Fruit fly (Drosophila melanogaster) whole organism, embryonic: ENCODE results near the gene CG9628.

Experiments used
- Atf3 ChIP-seq: fragments of 200-800 bp; sonication (Bioruptor generic); optimal IDR thresholded peaks from 3 replicates; lab custom pipeline; 2016; ENCODE audit warnings: missing biosample characterization, missing genetic modification characterization
- BEAF-32 ChIP-seq: fragments of 200-800 bp; sonication (Bioruptor generic); optimal IDR thresholded peaks from 3 replicates; lab custom pipeline; 2017; ENCODE audit warnings: missing biosample characterization, missing genetic modification characterization, mild to moderate bottlenecking, moderate library complexity, missing genetic modification reagents
- CG10209 ChIP-seq: fragments of 200-800 bp; sonication (Bioruptor generic); optimal IDR thresholded peaks from 3 replicates; lab custom pipeline; 2017; ENCODE audit warnings: missing biosample characterization, mild to moderate bottlenecking, missing genetic modification characterization, missing genetic modification reagents
- CG11456 ChIP-seq: fragments of 200-800 bp; sonication (Bioruptor generic); IDR thresholded peaks from 3 replicates; pipeline ENCODE4 v1.3.6; 2022; ENCODE audit warnings: missing biosample characterization, missing genetic modification characterization
- CG12155 ChIP-seq: fragments of 200-800 bp; sonication (Bioruptor generic); optimal IDR thresholded peaks from 3 replicates; lab custom pipeline; 2016; ENCODE audit warnings: missing biosample characterization, missing genetic modification characterization
- CG12659 ChIP-seq: fragments of 200-800 bp; sonication (Bioruptor generic); optimal IDR thresholded peaks from 3 replicates; lab custom pipeline; 2017; ENCODE audit warnings: mild to moderate bottlenecking, missing biosample characterization, missing genetic modification reagents, missing genetic modification characterization
- CG15479 ChIP-seq: fragments of 200-800 bp; sonication (Bioruptor generic); optimal IDR thresholded peaks from 3 replicates; lab custom pipeline; 2019; ENCODE audit warnings: missing biosample characterization, mild to moderate bottlenecking, missing genetic modification characterization, moderate library complexity
- CG1603 ChIP-seq: fragments of 200-800 bp; sonication (Bioruptor generic); optimal IDR thresholded peaks from 2 replicates; lab custom pipeline; 2019; ENCODE audit warnings: missing biosample characterization, mild to moderate bottlenecking, missing genetic modification characterization, moderate library complexity
- CG17359 ChIP-seq: fragments of 200-800 bp; sonication (Bioruptor generic); optimal IDR thresholded peaks from 3 replicates; lab custom pipeline; 2018; ENCODE audit warnings: missing biosample characterization, mild to moderate bottlenecking, missing genetic modification characterization, moderate library complexity
- CG17912 ChIP-seq: fragments of 200-800 bp; sonication (Bioruptor generic); optimal IDR thresholded peaks from 2 replicates; lab custom pipeline; 2018; ENCODE audit warnings: missing biosample characterization, mild to moderate bottlenecking, missing genetic modification characterization
- CG2116 ChIP-seq: fragments of 200-800 bp; sonication (Bioruptor generic); optimal IDR thresholded peaks from 3 replicates; lab custom pipeline; 2018; ENCODE audit warnings: missing biosample characterization, mild to moderate bottlenecking, missing genetic modification characterization
- CG30020 ChIP-seq: fragments of 200-800 bp; optimal IDR thresholded peaks from 2 replicates; lab custom pipeline; 2019; ENCODE audit warnings: missing biosample characterization, mild to moderate bottlenecking, missing genetic modification characterization, moderate library complexity
- CG32767 ChIP-seq: fragments of 200-800 bp; sonication (Bioruptor generic); IDR thresholded peaks from 2 replicates; pipeline ENCODE4 v1.3.6; 2022; ENCODE audit warnings: missing biosample characterization, missing genetic modification characterization
- CG3407 ChIP-seq: fragments of 200-800 bp; sonication (Bioruptor generic); optimal IDR thresholded peaks from 2 replicates; lab custom pipeline; 2018; ENCODE audit warnings: missing biosample characterization, mild to moderate bottlenecking, missing genetic modification characterization
- CG4282 ChIP-seq: fragments of 200-800 bp; sonication (Bioruptor generic); optimal IDR thresholded peaks from 2 replicates; lab custom pipeline; 2016; ENCODE audit warnings: missing biosample characterization, missing genetic modification characterization
- CG4854 ChIP-seq: fragments of 200-800 bp; sonication (Bioruptor generic); optimal IDR thresholded peaks from 2 replicates; lab custom pipeline; 2016; ENCODE audit warnings: missing biosample characterization, missing genetic modification characterization, inconsistent platforms
- CG6254 ChIP-seq: fragments of 200-800 bp; sonication (Bioruptor generic); optimal IDR thresholded peaks from 3 replicates; lab custom pipeline; 2017; ENCODE audit warnings: mild to moderate bottlenecking, missing biosample characterization, missing genetic modification reagents, missing genetic modification characterization
- CG6791 ChIP-seq: fragments of 200-800 bp; sonication (Bioruptor generic); IDR thresholded peaks from 3 replicates; pipeline ENCODE4 v1.3.6; 2022; ENCODE audit warnings: missing biosample characterization, missing genetic modification characterization; ENCODE audit not compliant: partially characterized antibody
- Deaf1 ChIP-seq: fragments of 200-800 bp; optimal IDR thresholded peaks from 3 replicates; lab custom pipeline; 2019; ENCODE audit warnings: missing biosample characterization, mild to moderate bottlenecking, missing genetic modification characterization, moderate library complexity
- Dp ChIP-seq: fragments of 200-800 bp; sonication (Bioruptor generic); optimal IDR thresholded peaks from 2 replicates; lab custom pipeline; 2018; ENCODE audit warnings: missing biosample characterization, mild to moderate bottlenecking, missing genetic modification characterization, moderate library complexity
- Ets97D ChIP-seq: fragments of 200-800 bp; sonication (Bioruptor generic); optimal IDR thresholded peaks from 3 replicates; lab custom pipeline; 2016; ENCODE audit warnings: missing biosample characterization, missing genetic modification characterization
- GATAe ChIP-seq: fragments of 200-800 bp; sonication (Bioruptor generic); conservative IDR thresholded peaks from 2 replicates; pipeline ENCODE4 v1.3.6; 2022; ENCODE audit warnings: missing biosample characterization, missing genetic modification characterization
- Lpt ChIP-seq: fragments of >200 bp; optimal IDR thresholded peaks from 2 replicates; lab custom pipeline; 2018; ENCODE audit warnings: missing biosample characterization, missing genetic modification characterization
- Nf-YB ChIP-seq: fragments of 200-800 bp; sonication (Bioruptor generic); optimal IDR thresholded peaks from 3 replicates; lab custom pipeline; 2019; ENCODE audit warnings: missing biosample characterization, mild to moderate bottlenecking, missing genetic modification characterization, moderate library complexity
- Opbp ChIP-seq: fragments of 200-800 bp; sonication (Bioruptor generic); IDR thresholded peaks from 3 replicates; pipeline ENCODE4 v1.3.6; 2022; ENCODE audit warnings: missing biosample characterization, missing genetic modification characterization; ENCODE audit not compliant: partially characterized antibody
- Poxn ChIP-seq: fragments of 200-800 bp; sonication (Bioruptor generic); IDR thresholded peaks from 2 replicates; pipeline ENCODE4 v1.3.6; 2022; ENCODE audit warnings: missing biosample characterization, missing genetic modification characterization
- Side ChIP-seq: fragments of 200-800 bp; sonication (Bioruptor generic); optimal IDR thresholded peaks from 2 replicates; lab custom pipeline; 2016; ENCODE audit warnings: missing biosample characterization, missing genetic modification characterization
- Trl ChIP-seq, 3 experiments: fragments of >200 bp in 2 of 3; fragments of 200-800 bp in 1 of 3; sonication (Bioruptor generic) in 1 of 3; optimal IDR thresholded peaks; 2 replicates in 1 of 3; 3 replicates in 2 of 3; lab custom pipeline; 2016 to 2017; ENCODE audit warnings: missing biosample characterization in 1 of 3, missing genetic modification characterization in 1 of 3
- Vsx1 ChIP-seq: fragments of 200-800 bp; sonication (Bioruptor generic); optimal IDR thresholded peaks from 2 replicates; lab custom pipeline; 2017; ENCODE audit warnings: missing biosample characterization, mild to moderate bottlenecking, missing genetic modification characterization, missing genetic modification reagents
- ap ChIP-seq: fragments of 200-800 bp; sonication (Bioruptor generic); IDR thresholded peaks from 2 replicates; pipeline ENCODE4 v1.3.6; 2022; ENCODE audit warnings: missing biosample characterization, missing genetic modification characterization
- cas ChIP-seq: fragments of 200-800 bp; sonication (Bioruptor generic); IDR thresholded peaks from 2 replicates; pipeline ENCODE4 v1.3.6; 2022; ENCODE audit warnings: missing biosample characterization, missing genetic modification characterization
- chm ChIP-seq: fragments of 200-800 bp; sonication (Bioruptor generic); IDR thresholded peaks from 2 replicates; pipeline ENCODE4 v1.3.6; 2022; ENCODE audit warnings: missing biosample characterization, missing genetic modification characterization
- ci ChIP-seq: fragments of 200-800 bp; sonication (Bioruptor generic); IDR thresholded peaks from 3 replicates; pipeline ENCODE4 v1.3.6; 2022; ENCODE audit warnings: missing biosample characterization, missing genetic modification characterization
- danr ChIP-seq: fragments of 200-800 bp; sonication (Bioruptor generic); IDR thresholded peaks from 2 replicates; pipeline ENCODE4 v1.3.6; 2022; ENCODE audit warnings: missing biosample characterization, missing genetic modification characterization
- esg ChIP-seq: fragments of 200-800 bp; sonication (Bioruptor generic); conservative IDR thresholded peaks from 2 replicates; pipeline ENCODE4 v1.3.6; 2022; ENCODE audit warnings: missing biosample characterization, missing genetic modification characterization
- fd102C ChIP-seq: fragments of 200-800 bp; sonication (Bioruptor generic); optimal IDR thresholded peaks from 2 replicates; lab custom pipeline; 2018; ENCODE audit warnings: missing biosample characterization, mild to moderate bottlenecking, missing genetic modification characterization, moderate library complexity
- gsb ChIP-seq: fragments of 200-800 bp; sonication (Bioruptor generic); IDR thresholded peaks from 2 replicates; pipeline ENCODE4 v1.3.6; 2022; ENCODE audit warnings: missing biosample characterization, missing genetic modification characterization
- hkb ChIP-seq, 2 experiments: fragments of 200-800 bp in 1 of 2; fragments of >200 bp in 1 of 2; sonication (Bioruptor generic) in 1 of 2; IDR thresholded peaks in 1 of 2; optimal IDR thresholded peaks in 1 of 2; 2 replicates each; pipeline versions ENCODE4 v1.3.6 to Lab custom; 2017 to 2022; ENCODE audit warnings: missing biosample characterization in 1 of 2, missing genetic modification characterization in 1 of 2
- klu ChIP-seq: fragments of 200-800 bp; sonication (Bioruptor generic); IDR thresholded peaks from 2 replicates; pipeline ENCODE4 v1.3.6; 2022; ENCODE audit warnings: missing biosample characterization, missing genetic modification characterization
- mld ChIP-seq: fragments of 200-800 bp; sonication (Bioruptor generic); IDR thresholded peaks from 3 replicates; pipeline ENCODE4 v1.3.6; 2022; ENCODE audit warnings: missing biosample characterization, missing genetic modification characterization; ENCODE audit not compliant: partially characterized antibody
- otp ChIP-seq: fragments of 200-800 bp; sonication (Bioruptor generic); IDR thresholded peaks from 3 replicates; pipeline ENCODE4, ENCODE4 v1.3.6; 2022; ENCODE audit warnings: missing biosample characterization, missing genetic modification characterization
- pho ChIP-seq: fragments of 200-800 bp; sonication (Bioruptor generic); optimal IDR thresholded peaks from 2 replicates; lab custom pipeline; 2016; ENCODE audit warnings: missing biosample characterization, missing genetic modification characterization
- pita ChIP-seq: fragments of 200-800 bp; sonication (Bioruptor generic); optimal IDR thresholded peaks from 2 replicates; lab custom pipeline; 2017; ENCODE audit warnings: missing biosample characterization, mild to moderate bottlenecking, missing genetic modification characterization
- prd ChIP-seq, 3 experiments: fragments of >200 bp in 2 of 3; fragments of 200-800 bp in 1 of 3; sonication (Bioruptor generic) in 1 of 3; optimal IDR thresholded peaks in 2 of 3; IDR thresholded peaks in 1 of 3; 2 replicates in 2 of 3; 3 replicates in 1 of 3; pipeline versions ENCODE4 v1.3.6 to Lab custom; 2017 to 2022; ENCODE audit warnings: missing biosample characterization in 1 of 3, missing genetic modification characterization in 1 of 3
- psq ChIP-seq: fragments of 200-800 bp; sonication (Bioruptor generic); optimal IDR thresholded peaks from 2 replicates; lab custom pipeline; 2017; ENCODE audit warnings: missing biosample characterization, missing genetic modification characterization
- slou ChIP-seq: fragments of 200-800 bp; sonication (Bioruptor generic); optimal IDR thresholded peaks from 3 replicates; lab custom pipeline; 2016; ENCODE audit warnings: missing biosample characterization, missing genetic modification characterization
- trh ChIP-seq: fragments of 200-800 bp; sonication (Bioruptor generic); optimal IDR thresholded peaks from 2 replicates; lab custom pipeline; 2016; ENCODE audit warnings: missing biosample characterization, missing genetic modification characterization
- unpg ChIP-seq: fragments of 200-800 bp; sonication (Bioruptor generic); optimal IDR thresholded peaks from 3 replicates; lab custom pipeline; 2018; ENCODE audit warnings: missing biosample characterization, mild to moderate bottlenecking, missing genetic modification characterization, moderate library complexity

Gene CG9628

dm6 chr3L:14665802-14666351, 43.3 kb downstream of the CG9628 start:
- TF ChIP-seq pho (GFP tag; lab: Kevin White, UChicago) (peak; percentile 84), pita (GFP tag; lab: Kevin White, UChicago) (no peak), unpg (GFP tag; lab: Kevin White, UChicago) (peak; percentile 92), CG2116 (GFP tag; lab: Kevin White, UChicago) (peak; percentile 44), GATAe (0 out of 2 replicates have a peak, but pooled peaks have one; percentile 9), CG10209 (peak; percentile 85), Ets97D (GFP tag; lab: Kevin White, UChicago) (peak; percentile 68), CG12155 (GFP tag; lab: Kevin White, UChicago) (peak; percentile 84), CG15479 (GFP tag; lab: Kevin White, UChicago) (no peak), Trl (optimal IDR thresholded peaks at IDR 0.05; lab: Kevin White, UChicago) (no peak), Trl (GFP tag; optimal IDR thresholded peaks at IDR 0.05; lab: Kevin White, UChicago) (peak; percentile 89), Vsx1 (GFP tag; lab: Kevin White, UChicago) (peak; percentile 75), klu (GFP tag; lab: Robert Waterston, UW) (0 out of 2 replicates have a peak, but pooled peaks have one; percentile 35), CG6791 (no peak), Dp (no peak), CG30020 (tag; lab: Kevin White, UChicago) (peak; percentile 60), fd102C (GFP tag; lab: Kevin White, UChicago) (peak; percentile 66), esg (GFP tag; lab: Robert Waterston, UW) (peak; percentile 83), CG11456 (peak; percentile 83), mld (GFP tag; lab: Robert Waterston, UW) (no peak), hkb (optimal IDR thresholded peaks at IDR 0.05; lab: Kevin White, UChicago) (no peak), hkb (GFP tag; IDR thresholded peaks at IDR 0.05; lab: Robert Waterston, UW) (peak; percentile 90), prd (optimal IDR thresholded peaks at IDR 0.05; lab: Kevin White, UChicago) (no peak), prd (GFP tag; IDR thresholded peaks at IDR 0.05; lab: Robert Waterston, UW) (peak; percentile 91), CG1603 (tag; lab: Kevin White, UChicago) (peak; percentile 91), CG32767 (GFP tag; lab: Robert Waterston, UW) (peak; percentile 71), cas (GFP tag; lab: Robert Waterston, UW) (no peak), Lpt (GFP tag; lab: Kevin White, UChicago) (no peak), CG4282 (GFP tag; lab: Kevin White, UChicago) (peak; percentile 83), CG12659 (peak; percentile 88), Opbp (GFP tag; lab: Robert Waterston, UW) (no peak), BEAF-32 (GFP tag; lab: Kevin White, UChicago) (no peak), ci (GFP tag; lab: Robert Waterston, UW) (peak; percentile 95), psq (GFP tag; lab: Kevin White, UChicago) (peak; percentile 54), CG17359 (tag; lab: Kevin White, UChicago) (peak; percentile 92), Nf-YB (peak; percentile 79), CG3407 (GFP tag; lab: Kevin White, UChicago) (peak; percentile 79), Deaf1 (tag; lab: Kevin White, UChicago) (peak; percentile 71), CG4854 (GFP tag; lab: Kevin White, UChicago) (peak; percentile 89), Atf3 (GFP tag; lab: Kevin White, UChicago) (peak; percentile 88), CG17912 (GFP tag; lab: Kevin White, UChicago) (peak; percentile 68), otp (peak; percentile 91), trh (peak; percentile 79), gsb (GFP tag; lab: Robert Waterston, UW) (peak; percentile 68; the same call in 1 of the 2 replicates), CG6254 (GFP tag; lab: Kevin White, UChicago) (peak; percentile 89), Side (peak; percentile 85), slou (GFP tag; lab: Kevin White, UChicago) (peak; percentile 80), danr (peak; percentile 80), Poxn (GFP tag; lab: Robert Waterston, UW) (0 out of 2 replicates have a peak, but pooled peaks have one; percentile 13), chm (peak; percentile 91), ap (GFP tag; lab: Robert Waterston, UW) (peak; percentile 79)
